Worm (Caenorhabditis elegans): ENCODE data around the gene pgp-5.
A peak's percentile ranks its signal among the peaks of the same experiment; 100 is the strongest.

pgp-5 gene

ce11 chrX:10837609-10838008 lies 21.5 kb downstream of the pgp-5 start:
- TF ChIP-seq unc-3 (GFP tag; conservative IDR thresholded peaks at IDR 0.05) = no peak
- TF ChIP-seq unc-3 (tag; optimal IDR thresholded peaks at IDR 0.05) = no peak
- TF ChIP-seq fax-1 (tag; optimal IDR thresholded peaks at IDR 0.05) = no peak

DNA sequence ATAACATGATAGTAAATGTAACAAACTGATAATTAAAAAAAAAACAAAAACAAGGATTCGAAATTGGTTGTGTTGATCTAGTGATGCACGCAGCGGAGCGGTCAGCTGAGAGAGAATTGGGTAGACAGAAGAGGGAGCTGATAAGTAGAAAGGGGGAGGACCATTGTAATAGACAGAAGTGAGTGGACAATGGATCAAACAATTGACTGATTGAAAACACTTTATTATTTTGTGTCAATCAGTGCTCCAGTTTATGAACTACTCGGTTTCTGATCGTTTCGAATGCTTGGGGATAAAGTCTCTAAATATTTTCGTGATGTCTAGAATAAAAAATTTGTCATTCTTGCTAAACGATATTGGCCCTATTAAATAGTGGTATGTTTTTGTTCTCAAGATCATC lies 24.5 kb downstream of the pgp-5 start:
- TF ChIP-seq eyg-1 (tag; optimal IDR thresholded peaks at IDR 0.05) (no peak), unc-55 (GFP tag; optimal IDR thresholded peaks at IDR 0.05) (peak; percentile 61)

DNA sequence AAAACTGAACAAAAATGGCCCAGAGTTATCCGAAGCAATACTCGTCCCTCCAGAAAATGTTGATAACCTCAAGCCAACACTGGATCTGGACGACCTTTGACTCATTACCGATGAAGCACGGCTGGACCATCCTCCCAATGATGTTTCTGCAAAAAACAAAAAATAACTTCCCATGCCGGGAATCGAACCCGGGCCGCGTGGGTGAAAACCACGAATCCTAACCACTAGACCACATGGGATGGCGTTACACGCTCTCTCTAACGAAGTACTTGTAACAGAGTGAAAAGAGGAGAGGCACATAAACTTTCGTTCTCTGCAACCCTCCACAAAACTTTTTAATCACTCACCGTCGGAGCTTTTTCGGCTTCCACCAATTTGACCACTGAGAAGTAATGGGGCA lies 37.9 kb downstream of the pgp-5 start:
- no peak for TF ChIP-seq T23F11.4 (GFP tag; optimal IDR thresholded peaks at IDR 0.05)
- TF ChIP-seq ceh-34 (tag; optimal IDR thresholded peaks at IDR 0.05) = peak; percentile 20
- peak; percentile 58 for TF ChIP-seq gmeb-2 (tag; optimal IDR thresholded peaks at IDR 0.05)
- TF ChIP-seq K02D7.2 (tag; optimal IDR thresholded peaks at IDR 0.05) = peak; percentile 19
- TF ChIP-seq zip-5 (tag; optimal IDR thresholded peaks at IDR 0.05) = no peak
- TF ChIP-seq fkh-10 (GFP tag; optimal IDR thresholded peaks at IDR 0.05) = no peak
- TF ChIP-seq ets-4 (tag; optimal IDR thresholded peaks at IDR 0.05) = no peak
- no peak for TF ChIP-seq ama-1 (optimal IDR thresholded peaks at IDR 0.05)
- TF ChIP-seq pha-4 (tag; optimal IDR thresholded peaks at IDR 0.05) = no peak
- TF ChIP-seq che-1 (tag; optimal IDR thresholded peaks at IDR 0.05) = peak; percentile 57
- TF ChIP-seq nfya-1 (tag; optimal IDR thresholded peaks at IDR 0.05) = no peak
- TF ChIP-seq unc-55 (GFP tag; optimal IDR thresholded peaks at IDR 0.05) = no peak
- peak; percentile 38 for TF ChIP-seq tbx-2 (tag; optimal IDR thresholded peaks at IDR 0.05)
- peak; percentile 43 for TF ChIP-seq pat-9 (tag; optimal IDR thresholded peaks at IDR 0.05)
- TF ChIP-seq ceh-19 (GFP tag; optimal IDR thresholded peaks at IDR 0.05) = peak; percentile 6
- TF ChIP-seq sdc-2 (tag; optimal IDR thresholded peaks at IDR 0.05) = peak; percentile 71
- TF ChIP-seq F13H6.1 (tag; optimal IDR thresholded peaks at IDR 0.05) = no peak
- no peak for TF ChIP-seq fax-1 (tag; optimal IDR thresholded peaks at IDR 0.05)
- TF ChIP-seq ceh-6 (GFP tag; optimal IDR thresholded peaks at IDR 0.05) = peak; percentile 72
- peak; percentile 45 for TF ChIP-seq lin-11 (tag; optimal IDR thresholded peaks at IDR 0.05)
- TF ChIP-seq syd-9 (tag; optimal IDR thresholded peaks at IDR 0.05) = peak; percentile 43
- no peak for TF ChIP-seq ceh-22 (tag; optimal IDR thresholded peaks at IDR 0.05)
- TF ChIP-seq ceh-9 (tag; optimal IDR thresholded peaks at IDR 0.05) = peak; percentile 29
- no peak for TF ChIP-seq hlh-8 (tag; optimal IDR thresholded peaks at IDR 0.05)
- peak; percentile 50 for TF ChIP-seq rnt-1 (tag; optimal IDR thresholded peaks at IDR 0.05)
- TF ChIP-seq ceh-30 (tag; optimal IDR thresholded peaks at IDR 0.05) = no peak
- no peak for TF ChIP-seq pha-2 (tag; optimal IDR thresholded peaks at IDR 0.05)
- peak; percentile 62 for TF ChIP-seq Y22D7AL.16 (tag; optimal IDR thresholded peaks at IDR 0.05)
- peak; percentile 38 for TF ChIP-seq elt-2 (tag; optimal IDR thresholded peaks at IDR 0.05)
- peak; percentile 71 for TF ChIP-seq ahr-1 (tag; optimal IDR thresholded peaks at IDR 0.05)
- peak; percentile 2 for TF ChIP-seq unc-86 (tag; optimal IDR thresholded peaks at IDR 0.05)
- peak; percentile 48 for TF ChIP-seq madf-2 (tag; optimal IDR thresholded peaks at IDR 0.05)
- peak; percentile 48 for TF ChIP-seq ceh-31 (tag; optimal IDR thresholded peaks at IDR 0.05)
- TF ChIP-seq ref-2 (tag; optimal IDR thresholded peaks at IDR 0.05) = peak; percentile 34
- TF ChIP-seq ztf-16 (tag; optimal IDR thresholded peaks at IDR 0.05) = peak; percentile 30
- peak; percentile 56 for TF ChIP-seq C08G9.2 (tag; optimal IDR thresholded peaks at IDR 0.05)
- no peak for TF ChIP-seq pqm-1 (tag; optimal IDR thresholded peaks at IDR 0.05)
- no peak for TF ChIP-seq hlh-30 (tag; optimal IDR thresholded peaks at IDR 0.05; ENCODE audit: insufficient read depth)
- no peak for TF ChIP-seq fkh-6 (tag; optimal IDR thresholded peaks at IDR 0.05)
- TF ChIP-seq lim-6 (tag; optimal IDR thresholded peaks at IDR 0.05) = no peak
- peak; percentile 35 for TF ChIP-seq hlh-13 (GFP tag; optimal IDR thresholded peaks at IDR 0.05)
- no peak for TF ChIP-seq unc-3 (GFP tag; conservative IDR thresholded peaks at IDR 0.05)
- TF ChIP-seq unc-3 (tag; optimal IDR thresholded peaks at IDR 0.05) = no peak
- TF ChIP-seq ceh-2 (tag; optimal IDR thresholded peaks at IDR 0.05) = peak; percentile 3
- TF ChIP-seq pax-1 (tag; optimal IDR thresholded peaks at IDR 0.05) = no peak
- TF ChIP-seq ceh-48 (tag; optimal IDR thresholded peaks at IDR 0.05) = peak; percentile 29
- TF ChIP-seq nhr-11 (tag; optimal IDR thresholded peaks at IDR 0.05) = no peak
- TF ChIP-seq ceh-45 (GFP tag; IDR thresholded peaks at IDR 0.05) = no peak
- TF ChIP-seq eyg-1 (tag; optimal IDR thresholded peaks at IDR 0.05) = no peak
- no peak for TF ChIP-seq ttx-3 (tag; optimal IDR thresholded peaks at IDR 0.05)
